Fruit fly (Drosophila melanogaster) Kc167 (cell line): ENCODE data around the gene Bcat.

Source experiments
- Myc ChIP-seq: fragments of >200 bp; optimal IDR thresholded peaks from 2 replicates; lab custom pipeline; 2017; ENCODE audit warnings: missing external identifiers
- Sin3A ChIP-seq: fragments of >200 bp; optimal IDR thresholded peaks from 2 replicates; lab custom pipeline; 2018; ENCODE audit warnings: missing external identifiers
- h ChIP-seq: fragments of >200 bp; optimal IDR thresholded peaks from 3 replicates; lab custom pipeline; 2018; ENCODE audit warnings: missing external identifiers
- insv ChIP-seq: fragments of >200 bp; optimal IDR thresholded peaks from 3 replicates; lab custom pipeline; 2018; ENCODE audit warnings: missing external identifiers
- psq ChIP-seq: fragments of >200 bp; optimal IDR thresholded peaks from 2 replicates; lab custom pipeline; 2017; ENCODE audit warnings: missing external identifiers
- ttk ChIP-seq: sonication (Bioruptor generic); optimal IDR thresholded peaks from 2 replicates; lab custom pipeline; 2017; ENCODE audit warnings: missing external identifiers

Gene Bcat

dm6 chrX:13374979-13375378 lies 21.7 kb upstream of the Bcat start:
- TF ChIP-seq psq (lab: Kevin White, UChicago) (no peak), insv (no peak), ttk (lab: Kevin White, UChicago) (no peak), Myc (lab: Kevin White, UChicago) (no peak), Sin3A (no peak), h (lab: Kevin White, UChicago) (no peak)

- TF ChIP-seq psq (lab: Kevin White, UChicago): no peak
- no peak for TF ChIP-seq ttk (lab: Kevin White, UChicago)
- TF ChIP-seq h (lab: Kevin White, UChicago): no peak
- TF ChIP-seq insv: no peak
- no peak for TF ChIP-seq Sin3A
- TF ChIP-seq Myc (lab: Kevin White, UChicago): no peak
Measured at dm6 chrX:13375489-13375997, 21.2 kb upstream of the Bcat start.

- TF ChIP-seq psq (lab: Kevin White, UChicago): no peak
Measured at dm6 chrX:13376520-13376919, 20.2 kb upstream of the Bcat start.

- TF ChIP-seq Sin3A (no peak), insv (no peak), h (lab: Kevin White, UChicago) (peak; percentile 90), ttk (lab: Kevin White, UChicago) (no peak)
Measured at dm6 chrX:13383770-13384169, 12.9 kb upstream of the Bcat start.

dm6 chrX:13384177-13384576 lies 12.5 kb upstream of the Bcat start:
- no peak for TF ChIP-seq insv
- no peak for TF ChIP-seq Sin3A
- no peak for TF ChIP-seq h (lab: Kevin White, UChicago)
- no peak for TF ChIP-seq Myc (lab: Kevin White, UChicago)

dm6 chrX:13384583-13385342 lies 11.9 kb upstream of the Bcat start, which contains the start of the genes Rbp1-like and Tim9a:
TSS of gene Rbp1-like (minus strand) at chrX:13384877.
TSS of gene Tim9a (plus strand) at chrX:13385210.
- TF ChIP-seq insv (no peak), psq (lab: Kevin White, UChicago) (no peak), h (lab: Kevin White, UChicago) (no peak), ttk (lab: Kevin White, UChicago) (no peak), Sin3A (no peak), Myc (lab: Kevin White, UChicago) (no peak)

- TF ChIP-seq ttk (lab: Kevin White, UChicago) (no peak), psq (lab: Kevin White, UChicago) (no peak), h (lab: Kevin White, UChicago) (no peak), Sin3A (no peak), insv (no peak), Myc (lab: Kevin White, UChicago) (no peak)
Measured at dm6 chrX:13386776-13387175, 9.9 kb upstream of the Bcat start.

- TF ChIP-seq psq (lab: Kevin White, UChicago) (no peak), Sin3A (no peak), insv (no peak), h (lab: Kevin White, UChicago) (no peak), Myc (lab: Kevin White, UChicago) (no peak), ttk (lab: Kevin White, UChicago) (no peak)
Measured at dm6 chrX:13387373-13387850, 9.3 kb upstream of the Bcat start, which contains the start of the genes Ype and CG1662. TSS of gene Ype (minus strand) at chrX:13387417. TSS of gene CG1662 (plus strand) at chrX:13387563.

- no peak for TF ChIP-seq insv
- no peak for TF ChIP-seq Sin3A
- TF ChIP-seq h (lab: Kevin White, UChicago): no peak
- no peak for TF ChIP-seq Myc (lab: Kevin White, UChicago)
- TF ChIP-seq psq (lab: Kevin White, UChicago): no peak
- TF ChIP-seq ttk (lab: Kevin White, UChicago): no peak
Measured at dm6 chrX:13390465-13391173, 6.1 kb upstream of the Bcat start.

- TF ChIP-seq ttk (lab: Kevin White, UChicago) (no peak), insv (no peak), h (lab: Kevin White, UChicago) (no peak), psq (lab: Kevin White, UChicago) (no peak), Sin3A (no peak), Myc (lab: Kevin White, UChicago) (no peak)
Measured at dm6 chrX:13391174-13392040, 5.3 kb upstream of the Bcat start.

- TF ChIP-seq Myc (lab: Kevin White, UChicago): no peak
- no peak for TF ChIP-seq h (lab: Kevin White, UChicago)
- TF ChIP-seq Sin3A: no peak
- TF ChIP-seq psq (lab: Kevin White, UChicago): no peak
- no peak for TF ChIP-seq insv
- TF ChIP-seq ttk (lab: Kevin White, UChicago): no peak
Measured at dm6 chrX:13392041-13392353, 4.7 kb upstream of the Bcat start.
